Fruit fly (Drosophila melanogaster) whole organism, prepupa: ENCODE results near the gene CG45544.

ENCODE experiments used
- Blimp-1 ChIP-seq: fragments of 200-800 bp; sonication (Bioruptor generic); optimal IDR thresholded peaks from 3 replicates; lab custom pipeline; 2017; ENCODE audit warnings: missing biosample characterization, missing genetic modification characterization, mild to moderate bottlenecking, moderate library complexity, missing genetic modification reagents
- CG10669 ChIP-seq: fragments of 200-800 bp; sonication (Bioruptor generic); optimal IDR thresholded peaks from 3 replicates; lab custom pipeline; 2018; ENCODE audit warnings: missing biosample characterization, mild to moderate bottlenecking, missing genetic modification characterization, moderate library complexity
- CG11294 ChIP-seq: fragments of 200-800 bp; sonication (Bioruptor generic); IDR thresholded peaks from 2 replicates; pipeline ENCODE4 v1.3.6; 2022; ENCODE audit warnings: missing biosample characterization, missing genetic modification characterization
- CG11762 ChIP-seq: fragments of 200-800 bp; sonication (Bioruptor generic); optimal IDR thresholded peaks from 3 replicates; lab custom pipeline; 2016; ENCODE audit warnings: missing biosample characterization, missing genetic modification characterization; ENCODE audit not compliant: insufficient read depth
- CG15336 ChIP-seq: fragments of 200-800 bp; sonication (Bioruptor generic); IDR thresholded peaks from 2 replicates; pipeline ENCODE4 v1.3.6; 2022; ENCODE audit warnings: missing biosample characterization, missing genetic modification characterization
- CG1621 ChIP-seq: fragments of 200-800 bp; sonication (Bioruptor generic); optimal IDR thresholded peaks from 3 replicates; lab custom pipeline; 2018; ENCODE audit warnings: missing biosample characterization, mild to moderate bottlenecking, missing genetic modification characterization
- CG16779 ChIP-seq: fragments of 200-800 bp; sonication (Bioruptor generic); optimal IDR thresholded peaks from 3 replicates; lab custom pipeline; 2017; ENCODE audit warnings: missing biosample characterization, mild to moderate bottlenecking, missing genetic modification characterization
- CG3032 ChIP-seq: fragments of 200-800 bp; optimal IDR thresholded peaks from 2 replicates; lab custom pipeline; 2019; ENCODE audit warnings: missing biosample characterization, mild to moderate bottlenecking, missing genetic modification characterization, moderate library complexity
- CG31627 ChIP-seq: fragments of 200-800 bp; sonication (Bioruptor generic); optimal IDR thresholded peaks from 3 replicates; lab custom pipeline; 2016; ENCODE audit warnings: missing biosample characterization, missing genetic modification characterization
- CG32006 ChIP-seq: fragments of 200-800 bp; sonication (Bioruptor generic); optimal IDR thresholded peaks from 3 replicates; lab custom pipeline; 2017; ENCODE audit warnings: missing biosample characterization, mild to moderate bottlenecking, missing genetic modification characterization
- CG34406 ChIP-seq: fragments of 200-800 bp; sonication (Bioruptor generic); optimal IDR thresholded peaks from 3 replicates; lab custom pipeline; 2016; ENCODE audit warnings: missing biosample characterization, missing genetic modification characterization
- CG3919 ChIP-seq: fragments of 200-800 bp; sonication (Bioruptor generic); optimal IDR thresholded peaks from 3 replicates; lab custom pipeline; 2016; ENCODE audit warnings: missing biosample characterization, missing genetic modification characterization
- CG4318 ChIP-seq: fragments of 200-800 bp; sonication (Bioruptor generic); optimal IDR thresholded peaks from 3 replicates; lab custom pipeline; 2017; ENCODE audit warnings: missing biosample characterization, mild to moderate bottlenecking, missing genetic modification characterization
- CG6276 ChIP-seq: fragments of 200-800 bp; sonication (Bioruptor generic); optimal IDR thresholded peaks from 2 replicates; lab custom pipeline; 2017; ENCODE audit warnings: missing biosample characterization, mild to moderate bottlenecking, missing genetic modification characterization
- CG6792 ChIP-seq: fragments of 200-800 bp; sonication (Bioruptor generic); optimal IDR thresholded peaks from 3 replicates; lab custom pipeline; 2016; ENCODE audit warnings: missing biosample characterization, missing genetic modification characterization
- CG7368 ChIP-seq: fragments of 200-800 bp; sonication (Bioruptor generic); optimal IDR thresholded peaks from 3 replicates; lab custom pipeline; 2016; ENCODE audit warnings: missing biosample characterization, missing genetic modification characterization
- CG8119 ChIP-seq: fragments of 200-800 bp; sonication (Bioruptor generic); IDR thresholded peaks from 3 replicates; pipeline ENCODE4 v1.3.6; 2022; ENCODE audit warnings: missing biosample characterization, missing genetic modification characterization
- CG8319 ChIP-seq: fragments of 200-800 bp; sonication (Bioruptor generic); optimal IDR thresholded peaks from 3 replicates; lab custom pipeline; 2016; ENCODE audit warnings: missing biosample characterization, missing genetic modification characterization
- CG8632 ChIP-seq: fragments of 200-800 bp; sonication (Bioruptor generic); optimal IDR thresholded peaks from 3 replicates; lab custom pipeline; 2016; ENCODE audit warnings: missing biosample characterization, missing genetic modification characterization
- CG9139 ChIP-seq: fragments of 200-800 bp; sonication (Bioruptor generic); optimal IDR thresholded peaks from 3 replicates; lab custom pipeline; 2017; ENCODE audit warnings: missing biosample characterization, mild to moderate bottlenecking, missing genetic modification characterization
- Eip75B ChIP-seq: fragments of 200-800 bp; sonication (Bioruptor generic); optimal IDR thresholded peaks from 3 replicates; lab custom pipeline; 2016; ENCODE audit warnings: missing biosample characterization, missing genetic modification characterization
- Eip78C ChIP-seq: fragments of 200-800 bp; sonication (Bioruptor generic); peaks from one replicate; lab custom pipeline; 2016; ENCODE audit warnings: missing biosample characterization, missing genetic modification characterization
- Eip93F ChIP-seq: fragments of 200-800 bp; sonication (Bioruptor generic); optimal IDR thresholded peaks from 2 replicates; lab custom pipeline; 2016; ENCODE audit warnings: missing biosample characterization, mild to moderate bottlenecking, missing genetic modification characterization
- Ets21C ChIP-seq: fragments of 200-800 bp; sonication (Bioruptor generic); optimal IDR thresholded peaks from 3 replicates; lab custom pipeline; 2016; ENCODE audit warnings: missing biosample characterization, missing genetic modification characterization
- Hr38 ChIP-seq: sonication (Bioruptor generic); optimal IDR thresholded peaks from 2 replicates; lab custom pipeline; 2016; ENCODE audit warnings: missing biosample characterization, missing genetic modification characterization
- Hr39 ChIP-seq: fragments of 200-800 bp; sonication (Bioruptor generic); optimal IDR thresholded peaks from 2 replicates; lab custom pipeline; 2016; ENCODE audit warnings: missing biosample characterization, missing genetic modification characterization
- Hr4 ChIP-seq: fragments of 200-800 bp; sonication (Bioruptor generic); optimal IDR thresholded peaks from 3 replicates; lab custom pipeline; 2016; ENCODE audit warnings: missing biosample characterization, missing genetic modification characterization
- Lpt ChIP-seq: fragments of 200-800 bp; sonication (Bioruptor generic); optimal IDR thresholded peaks from 3 replicates; lab custom pipeline; 2016; ENCODE audit warnings: missing biosample characterization, missing genetic modification characterization
- Met ChIP-seq: fragments of 200-800 bp; sonication (Bioruptor generic); optimal IDR thresholded peaks from 3 replicates; lab custom pipeline; 2016; ENCODE audit warnings: missing biosample characterization, missing genetic modification characterization
- OdsH ChIP-seq: fragments of 200-800 bp; sonication (Bioruptor generic); optimal IDR thresholded peaks from 3 replicates; lab custom pipeline; 2016; ENCODE audit warnings: missing biosample characterization, missing genetic modification characterization
- Smox ChIP-seq: fragments of 200-800 bp; sonication (Bioruptor generic); optimal IDR thresholded peaks from 3 replicates; lab custom pipeline; 2016; ENCODE audit warnings: missing biosample characterization, missing genetic modification characterization
- Sox102F ChIP-seq: fragments of 200-800 bp; sonication (Bioruptor generic); optimal IDR thresholded peaks from 2 replicates; lab custom pipeline; 2016; ENCODE audit warnings: missing biosample characterization, mild to moderate bottlenecking, missing genetic modification characterization
- Sox15 ChIP-seq: fragments of 200-800 bp; sonication (Bioruptor generic); optimal IDR thresholded peaks from 3 replicates; lab custom pipeline; 2016; ENCODE audit warnings: missing biosample characterization, missing genetic modification characterization
- achi ChIP-seq: fragments of 200-800 bp; sonication (Bioruptor generic); optimal IDR thresholded peaks from 3 replicates; lab custom pipeline; 2016; ENCODE audit warnings: missing biosample characterization, missing genetic modification characterization
- acj6 ChIP-seq: fragments of 200-800 bp; sonication (Bioruptor generic); optimal IDR thresholded peaks from 3 replicates; lab custom pipeline; 2016; ENCODE audit warnings: missing biosample characterization, missing genetic modification characterization
- dsx ChIP-seq: fragments of 200-800 bp; optimal IDR thresholded peaks from 3 replicates; lab custom pipeline; 2019; ENCODE audit warnings: missing biosample characterization, mild to moderate bottlenecking, missing genetic modification characterization, moderate library complexity; ENCODE audit not compliant: poor library complexity, severe bottlenecking
- esn ChIP-seq: fragments of 200-800 bp; sonication (Bioruptor generic); optimal IDR thresholded peaks from 2 replicates; lab custom pipeline; 2016; ENCODE audit warnings: missing biosample characterization, mild to moderate bottlenecking, missing genetic modification characterization, moderate library complexity
- fd59A ChIP-seq: fragments of 200-800 bp; sonication (Bioruptor generic); optimal IDR thresholded peaks from 2 replicates; lab custom pipeline; 2017; ENCODE audit warnings: missing biosample characterization, mild to moderate bottlenecking, missing genetic modification characterization, missing genetic modification reagents
- fd85E ChIP-seq: fragments of 200-800 bp; sonication (Bioruptor generic); optimal IDR thresholded peaks from 3 replicates; lab custom pipeline; 2016; ENCODE audit warnings: missing biosample characterization, missing genetic modification characterization
- net ChIP-seq: fragments of 200-800 bp; sonication (Bioruptor generic); optimal IDR thresholded peaks from 3 replicates; lab custom pipeline; 2016; ENCODE audit warnings: missing biosample characterization, missing genetic modification characterization
- pdm3 ChIP-seq: fragments of 200-800 bp; sonication (Bioruptor generic); optimal IDR thresholded peaks from 3 replicates; lab custom pipeline; 2016; ENCODE audit warnings: missing biosample characterization, missing genetic modification characterization
- salr ChIP-seq, 2 experiments: fragments of 200-800 bp; sonication (Bioruptor generic); optimal IDR thresholded peaks; 3 replicates each; lab custom pipeline; 2016 to 2018; ENCODE audit warnings: missing biosample characterization in 2 of 2, missing genetic modification characterization in 2 of 2, mild to moderate bottlenecking in 1 of 2
- spab ChIP-seq: fragments of 200-800 bp; sonication (Bioruptor generic); optimal IDR thresholded peaks from 2 replicates; lab custom pipeline; 2017; ENCODE audit warnings: missing biosample characterization, mild to moderate bottlenecking, missing genetic modification characterization, missing genetic modification reagents
- ss ChIP-seq, 2 experiments: fragments of 200-800 bp; sonication (Bioruptor generic); optimal IDR thresholded peaks; 2 replicates in 1 of 2; 3 replicates in 1 of 2; lab custom pipeline; 2017 to 2018; ENCODE audit warnings: mild to moderate bottlenecking in 2 of 2, missing biosample characterization in 2 of 2, missing genetic modification characterization in 2 of 2, moderate library complexity in 1 of 2
- svp ChIP-seq: fragments of 200-800 bp; sonication (Bioruptor generic); peaks from one replicate; lab custom pipeline; 2016; ENCODE audit warnings: missing biosample characterization, missing genetic modification characterization
- vri ChIP-seq: fragments of 200-800 bp; sonication (Bioruptor generic); optimal IDR thresholded peaks from 3 replicates; lab custom pipeline; 2016; ENCODE audit warnings: missing biosample characterization, mild to moderate bottlenecking, missing genetic modification characterization

CG45544 gene

dm6 chr3R:29254383-29254782 lies 1.9 kb upstream of the CG45544 start (continued):
- TF ChIP-seq CG3032 (tag; lab: Kevin White, UChicago) (peak; percentile 81), Met (GFP tag; lab: Kevin White, UChicago) (peak; percentile 24), Smox (peak; percentile 1), svp (GFP tag; lab: Kevin White, UChicago) (peak; percentile 87), CG34406 (peak; percentile 72), Eip93F (GFP tag; lab: Kevin White, UChicago) (peak; percentile 54), spab (GFP tag; lab: Kevin White, UChicago) (peak; percentile 93), Hr38 (no peak), CG4318 (GFP tag; lab: Kevin White, UChicago) (no peak), CG3919 (GFP tag; lab: Kevin White, UChicago) (peak; percentile 64), CG9139 (GFP tag; lab: Kevin White, UChicago) (peak; percentile 98), CG8119 (GFP tag; lab: Robert Waterston, UW) (peak; percentile 35; the same call in 1 of the 3 replicates), fd85E (peak; percentile 40), fd59A (GFP tag; lab: Kevin White, UChicago) (peak; percentile 79), CG31627 (GFP tag; lab: Kevin White, UChicago) (no peak), Blimp-1 (GFP tag; lab: Kevin White, UChicago) (peak; percentile 97), Sox15 (GFP tag; lab: Kevin White, UChicago) (no peak), CG11294 (GFP tag; lab: Robert Waterston, UW) (no peak), Sox102F (GFP tag; lab: Kevin White, UChicago) (peak; percentile 73), salr (GFP tag; optimal IDR thresholded peaks at IDR 0.05; lab: Kevin White, UChicago) (peak in 1 of 2 experiments; percentile 73), pdm3 (peak; percentile 54), CG6276 (peak; percentile 38), Eip75B (GFP tag; lab: Kevin White, UChicago) (peak; percentile 81), CG10669 (GFP tag; lab: Kevin White, UChicago) (peak; percentile 89), CG8319 (GFP tag; lab: Kevin White, UChicago) (peak; percentile 54), Eip78C (peak; percentile 89), CG15336 (peak; percentile 16; the same call in 1 of the 2 replicates), CG1621 (tag; lab: Kevin White, UChicago) (peak; percentile 90), net (GFP tag; lab: Kevin White, UChicago) (peak; percentile 78), Hr4 (no peak), CG16779 (tag; lab: Kevin White, UChicago) (peak; percentile 85), Lpt (GFP tag; lab: Kevin White, UChicago) (peak; percentile 14), Hr39 (GFP tag; lab: Kevin White, UChicago) (no peak), CG8632 (GFP tag; lab: Kevin White, UChicago) (peak; percentile 66), CG11762 (GFP tag; lab: Kevin White, UChicago) (peak; percentile 64), ss (GFP tag; optimal IDR thresholded peaks at IDR 0.05; lab: Kevin White, UChicago) (peak; percentile 97 to 99), CG6792 (GFP tag; lab: Kevin White, UChicago) (peak; percentile 46)

dm6 chr3R:29255166-29255962 lies 921 bp upstream of the CG45544 start, which contains the start of gene stg:
Gene stg, minus strand, starts transcription at chr3R:29255800.
- TF ChIP-seq Eip75B (GFP tag; lab: Kevin White, UChicago): no peak
- TF ChIP-seq svp (GFP tag; lab: Kevin White, UChicago): peak; percentile 59
- TF ChIP-seq Hr4: no peak
- peak; percentile 30 for TF ChIP-seq CG9139 (GFP tag; lab: Kevin White, UChicago)
- no peak for TF ChIP-seq Smox
- no peak for TF ChIP-seq acj6 (GFP tag; lab: Kevin White, UChicago)
- TF ChIP-seq OdsH (GFP tag; lab: Kevin White, UChicago): no peak
- no peak for TF ChIP-seq Ets21C (GFP tag; lab: Kevin White, UChicago)
- peak; percentile 42 for TF ChIP-seq vri
- TF ChIP-seq CG11294 (GFP tag; lab: Robert Waterston, UW): 0 out of 2 replicates have a peak, but pooled peaks have one; percentile 10
- TF ChIP-seq CG8632 (GFP tag; lab: Kevin White, UChicago): no peak
- TF ChIP-seq CG6792 (GFP tag; lab: Kevin White, UChicago): no peak
- no peak for TF ChIP-seq CG15336
- no peak for TF ChIP-seq CG34406
- TF ChIP-seq CG3919 (GFP tag; lab: Kevin White, UChicago): no peak
- no peak for TF ChIP-seq CG11762 (GFP tag; lab: Kevin White, UChicago)
- no peak for TF ChIP-seq CG7368 (GFP tag; lab: Kevin White, UChicago)
- no peak for TF ChIP-seq Lpt (GFP tag; lab: Kevin White, UChicago)
- TF ChIP-seq Eip93F (GFP tag; lab: Kevin White, UChicago): no peak
- no peak for TF ChIP-seq Sox15 (GFP tag; lab: Kevin White, UChicago)
- no peak for TF ChIP-seq net (GFP tag; lab: Kevin White, UChicago)
- TF ChIP-seq CG1621 (tag; lab: Kevin White, UChicago): peak; percentile 9
- TF ChIP-seq dsx: no peak
- no peak for TF ChIP-seq esn
- TF ChIP-seq Eip78C: peak; percentile 63
- no peak for TF ChIP-seq Hr38
- no peak for TF ChIP-seq achi (GFP tag; lab: Kevin White, UChicago)
- no peak for TF ChIP-seq CG32006 (GFP tag; lab: Kevin White, UChicago)
